Worm (Caenorhabditis elegans) whole organism, late embryonic: ENCODE measurements around the gene Y69E1A.1.

ENCODE experiments used
- F13H6.1 ChIP-seq: sonication (generic microtip); optimal IDR thresholded peaks from 2 replicates; lab custom pipeline; 2016; ENCODE audit warnings: missing genetic modification characterization, missing compliant biosample characterization
- ama-1 ChIP-seq: fragments of 150-350 bp; optimal IDR thresholded peaks from 2 replicates; lab custom pipeline; 2014
- pha-4 ChIP-seq: fragments of 150-350 bp; optimal IDR thresholded peaks from 2 replicates; lab custom pipeline; 2018; ENCODE audit warnings: missing biosample characterization, missing genetic modification reagents, missing genetic modification characterization
- pqm-1 ChIP-seq: sonication (generic microtip); optimal IDR thresholded peaks from 2 replicates; lab custom pipeline; 2016; ENCODE audit warnings: missing genetic modification characterization, missing compliant biosample characterization
- pros-1 ChIP-seq: fragments of 150-350 bp; optimal IDR thresholded peaks from 2 replicates; lab custom pipeline; 2014; ENCODE audit warnings: missing biosample characterization, missing genetic modification reagents, missing genetic modification characterization
- unc-42 ChIP-seq: sonication (generic microtip); optimal IDR thresholded peaks from 2 replicates; lab custom pipeline; 2016; ENCODE audit warnings: missing genotype, missing genetic modification characterization, missing compliant biosample characterization

DNA sequence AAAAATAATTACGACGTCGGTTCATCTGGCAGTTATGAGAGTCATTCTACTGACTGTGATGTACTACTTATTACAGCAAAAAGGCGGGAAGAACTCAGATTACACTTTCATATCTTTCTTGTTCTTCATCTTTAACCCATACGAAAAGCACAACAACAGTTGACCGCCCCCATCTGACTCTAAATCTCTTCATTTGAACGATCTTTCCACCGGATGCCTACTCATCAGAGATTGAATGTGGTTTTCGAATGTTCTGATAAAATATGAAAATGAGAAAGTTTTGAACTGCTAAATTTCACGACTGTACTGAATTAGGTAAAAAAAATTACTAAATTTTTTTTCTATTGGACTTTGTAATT lies 9.5 kb upstream of the Y69E1A.1 start, which contains the start of gene sri-19:
- no peak for TF ChIP-seq ama-1 (lab: Kevin White, UChicago)
- TF ChIP-seq pha-4 (tag; lab: Kevin White, UChicago): no peak
- TF ChIP-seq pqm-1 (tag; lab: Kevin White, UChicago): no peak
- no peak for TF ChIP-seq unc-42
- no peak for TF ChIP-seq F13H6.1 (tag; lab: Kevin White, UChicago)
- no peak for TF ChIP-seq pros-1 (tag; lab: Kevin White, UChicago)
